Worm (Caenorhabditis elegans): Measurements from ENCODE around the gene Y110A2AL.6.

ce11 chrII:2846552-2846951 is 5.1 kb upstream of the Y110A2AL.6 start:
- TF ChIP-seq nhr-12 (tag; optimal IDR thresholded peaks at IDR 0.05) = no peak
- no peak for TF ChIP-seq blmp-1 (tag; optimal IDR thresholded peaks at IDR 0.05; ENCODE audit: insufficient read depth)
- TF ChIP-seq nhr-77 (tag; optimal IDR thresholded peaks at IDR 0.05) = no peak
- no peak for TF ChIP-seq nhr-11 (tag; optimal IDR thresholded peaks at IDR 0.05)
- TF ChIP-seq unc-62 (GFP tag; optimal IDR thresholded peaks at IDR 0.05) = no peak
